Worm (Caenorhabditis elegans): ENCODE measurements around the gene eral-1.

DNA sequence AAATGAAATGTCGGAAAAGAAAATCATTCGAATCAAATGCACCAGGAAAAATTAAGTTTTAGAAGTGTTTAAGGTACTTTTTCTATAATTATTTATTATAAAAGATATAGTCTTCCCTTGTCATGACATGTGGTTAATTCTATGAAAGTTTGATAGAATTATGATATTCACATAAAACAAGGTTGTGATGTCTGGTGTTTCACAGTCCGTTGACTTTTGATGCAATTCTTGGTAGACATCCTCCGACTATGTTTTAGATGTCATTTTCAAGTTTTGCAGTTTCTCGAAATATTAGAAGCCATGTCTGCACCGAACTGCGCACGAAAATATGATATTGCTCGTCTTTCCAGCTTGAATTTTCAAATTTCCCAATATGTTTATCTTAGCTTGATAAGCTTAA is 45.2 kb downstream of the eral-1 start, which contains the start of gene sra-7:
- no peak for TF ChIP-seq nhr-120 (GFP tag; IDR thresholded peaks at IDR 0.05)
- TF ChIP-seq B0035.1 (tag; optimal IDR thresholded peaks at IDR 0.05): no peak
- no peak for TF ChIP-seq hlh-26 (GFP tag; conservative IDR thresholded peaks at IDR 0.05)
- TF ChIP-seq nhr-27 (tag; optimal IDR thresholded peaks at IDR 0.05): no peak
- no peak for TF ChIP-seq F23B12.7 (tag; optimal IDR thresholded peaks at IDR 0.05; ENCODE audit: insufficient read depth)
- no peak for TF ChIP-seq ztf-25 (GFP tag; IDR thresholded peaks at IDR 0.05)
- TF ChIP-seq F22D6.2 (tag; optimal IDR thresholded peaks at IDR 0.05): no peak
- TF ChIP-seq ama-1 (optimal IDR thresholded peaks at IDR 0.05): no peak
- TF ChIP-seq ama-1 (GFP tag; optimal IDR thresholded peaks at IDR 0.05): no peak
- TF ChIP-seq tlf-1 (GFP tag; optimal IDR thresholded peaks at IDR 0.05): no peak
- TF ChIP-seq sdz-38 (tag; optimal IDR thresholded peaks at IDR 0.05): no peak
- TF ChIP-seq F55B11.4 (tag; optimal IDR thresholded peaks at IDR 0.05; ENCODE audit: borderline replicate concordance, insufficient read depth): no peak
- no peak for TF ChIP-seq efl-1 (GFP tag; optimal IDR thresholded peaks at IDR 0.05)
- TF ChIP-seq dox-1 (GFP tag; IDR thresholded peaks at IDR 0.05): no peak
- no peak for TF ChIP-seq unc-62 (GFP tag; optimal IDR thresholded peaks at IDR 0.05)

Measured in whole organism, young adult.